Worm (Caenorhabditis elegans) whole organism, late embryonic: ENCODE results near the gene ZK593.3.
A peak's percentile ranks its signal among the peaks of the same experiment; 100 is the strongest.

Experiments
- C08G9.2 ChIP-seq: sonication (generic microtip); optimal IDR thresholded peaks from 2 replicates; lab custom pipeline; 2016; ENCODE audit warnings: mild to moderate bottlenecking, missing genetic modification characterization, moderate library complexity, missing compliant biosample characterization
- C38D4.7 ChIP-seq: fragments of 200-800 bp; sonication (Bioruptor generic); optimal IDR thresholded peaks from 2 replicates; lab custom pipeline; 2018; ENCODE audit warnings: mild to moderate bottlenecking, missing genetic modification characterization, moderate library complexity, missing compliant biosample characterization
- F13H6.1 ChIP-seq: sonication (generic microtip); optimal IDR thresholded peaks from 2 replicates; lab custom pipeline; 2016; ENCODE audit warnings: missing genetic modification characterization, missing compliant biosample characterization
- K02D7.2 ChIP-seq: sonication (generic microtip); optimal IDR thresholded peaks from 2 replicates; lab custom pipeline; 2017; ENCODE audit warnings: mild to moderate bottlenecking, missing genetic modification characterization, missing compliant biosample characterization
- K09A11.1 ChIP-seq: sonication (generic microtip); optimal IDR thresholded peaks from 2 replicates; lab custom pipeline; 2017; ENCODE audit warnings: antibody characterized with exemption, mild to moderate bottlenecking, missing genetic modification characterization, missing compliant biosample characterization; ENCODE audit not compliant: insufficient read depth
- Y22D7AL.16 ChIP-seq: sonication (generic microtip); optimal IDR thresholded peaks from 2 replicates; lab custom pipeline; 2016; ENCODE audit warnings: missing genetic modification characterization, missing compliant biosample characterization
- ahr-1 ChIP-seq: sonication (generic microtip); optimal IDR thresholded peaks from 2 replicates; lab custom pipeline; 2016; ENCODE audit warnings: missing genetic modification characterization, missing compliant biosample characterization
- ceh-14 ChIP-seq: sonication (generic microtip); optimal IDR thresholded peaks from 2 replicates; lab custom pipeline; 2016; ENCODE audit warnings: missing genotype, missing genetic modification characterization, missing compliant biosample characterization
- ceh-19 ChIP-seq: fragments of 200-800 bp; sonication (Bioruptor generic); optimal IDR thresholded peaks from 2 replicates; lab custom pipeline; 2018; ENCODE audit warnings: mild to moderate bottlenecking, missing genetic modification characterization, missing compliant biosample characterization
- ceh-22 ChIP-seq: sonication (generic microtip); optimal IDR thresholded peaks from 2 replicates; lab custom pipeline; 2017; ENCODE audit warnings: missing biosample characterization, missing genetic modification characterization
- ceh-24 ChIP-seq: sonication (generic microtip); optimal IDR thresholded peaks from 2 replicates; lab custom pipeline; 2016; ENCODE audit warnings: mild to moderate bottlenecking, missing genetic modification characterization, missing compliant biosample characterization
- ceh-30 ChIP-seq: fragments of 150-350 bp; optimal IDR thresholded peaks from 2 replicates; lab custom pipeline; 2014; ENCODE audit warnings: missing biosample characterization, missing genetic modification characterization
- ceh-31 ChIP-seq: sonication (generic microtip); optimal IDR thresholded peaks from 2 replicates; lab custom pipeline; 2016; ENCODE audit warnings: missing genetic modification characterization, missing compliant biosample characterization
- ceh-34 ChIP-seq: sonication (generic microtip); optimal IDR thresholded peaks from 2 replicates; lab custom pipeline; 2016; ENCODE audit warnings: mild to moderate bottlenecking, missing genetic modification characterization, missing compliant biosample characterization
- ceh-45 ChIP-seq: fragments of 200-800 bp; sonication (Bioruptor generic); IDR thresholded peaks from 2 replicates; pipeline ENCODE4 v1.3.6; 2022; ENCODE audit warnings: missing genetic modification reagents, missing genetic modification characterization, missing compliant biosample characterization
- ceh-48 ChIP-seq: sonication (generic microtip); optimal IDR thresholded peaks from 2 replicates; lab custom pipeline; 2016; ENCODE audit warnings: missing genetic modification characterization, inconsistent platforms, missing compliant biosample characterization
- ceh-6 ChIP-seq: fragments of 200-800 bp; sonication (Bioruptor generic); optimal IDR thresholded peaks from 2 replicates; lab custom pipeline; 2018; ENCODE audit warnings: mild to moderate bottlenecking, missing genetic modification characterization, missing compliant biosample characterization
- che-1 ChIP-seq: sonication (generic microtip); optimal IDR thresholded peaks from 2 replicates; lab custom pipeline; 2016; ENCODE audit warnings: mild to moderate bottlenecking, missing genetic modification characterization, missing compliant biosample characterization
- dve-1 ChIP-seq: sonication (generic microtip); optimal IDR thresholded peaks from 2 replicates; lab custom pipeline; 2017; ENCODE audit warnings: antibody characterized with exemption, mild to moderate bottlenecking, missing genetic modification characterization, missing compliant biosample characterization
- elt-4 ChIP-seq: sonication (generic microtip); optimal IDR thresholded peaks from 2 replicates; lab custom pipeline; 2016; ENCODE audit warnings: missing genetic modification characterization, missing compliant biosample characterization
- ets-4 ChIP-seq: sonication (generic microtip); optimal IDR thresholded peaks from 2 replicates; lab custom pipeline; 2016; ENCODE audit warnings: missing genetic modification characterization, missing compliant biosample characterization
- eyg-1 ChIP-seq: sonication (generic microtip); optimal IDR thresholded peaks from 2 replicates; lab custom pipeline; 2016; ENCODE audit warnings: missing genotype, missing genetic modification characterization, missing compliant biosample characterization
- fkh-10 ChIP-seq: fragments of 150-350 bp; optimal IDR thresholded peaks from 2 replicates; lab custom pipeline; 2014; ENCODE audit warnings: missing biosample characterization, missing genetic modification reagents, missing genetic modification characterization
- fkh-6 ChIP-seq: sonication (generic microtip); optimal IDR thresholded peaks from 2 replicates; lab custom pipeline; 2016; ENCODE audit warnings: missing genetic modification characterization, missing compliant biosample characterization
- hlh-13 ChIP-seq: fragments of 200-800 bp; sonication (Bioruptor generic); optimal IDR thresholded peaks from 2 replicates; lab custom pipeline; 2018; ENCODE audit warnings: mild to moderate bottlenecking, missing genetic modification characterization, missing compliant biosample characterization
- hlh-15 ChIP-seq: sonication (generic microtip); optimal IDR thresholded peaks from 2 replicates; lab custom pipeline; 2016; ENCODE audit warnings: missing genetic modification characterization, missing compliant biosample characterization
- hlh-30 ChIP-seq: sonication (generic microtip); optimal IDR thresholded peaks from 2 replicates; lab custom pipeline; 2017; ENCODE audit warnings: antibody characterized with exemption, missing genetic modification characterization, missing compliant biosample characterization; ENCODE audit not compliant: insufficient read depth
- hlh-8 ChIP-seq: sonication (generic microtip); optimal IDR thresholded peaks from 2 replicates; lab custom pipeline; 2016; ENCODE audit warnings: missing genotype, missing genetic modification characterization, missing compliant biosample characterization
- lim-6 ChIP-seq: sonication (generic microtip); optimal IDR thresholded peaks from 2 replicates; lab custom pipeline; 2016; ENCODE audit warnings: missing genetic modification characterization, missing compliant biosample characterization
- madf-2 ChIP-seq: sonication (generic microtip); optimal IDR thresholded peaks from 2 replicates; lab custom pipeline; 2017; ENCODE audit warnings: missing genetic modification characterization, missing compliant biosample characterization
- mec-3 ChIP-seq: sonication (generic microtip); optimal IDR thresholded peaks from 2 replicates; lab custom pipeline; 2016; ENCODE audit warnings: borderline replicate concordance, missing genetic modification characterization, missing compliant biosample characterization
- nfya-1 ChIP-seq: sonication (generic microtip); optimal IDR thresholded peaks from 2 replicates; lab custom pipeline; 2017; ENCODE audit warnings: missing genetic modification characterization, mild to moderate bottlenecking, missing compliant biosample characterization, antibody characterized with exemption, moderate library complexity
- npax-4 ChIP-seq: sonication (generic microtip); optimal IDR thresholded peaks from 2 replicates; lab custom pipeline; 2016; ENCODE audit warnings: missing genetic modification characterization, missing compliant biosample characterization
- odd-2 ChIP-seq: sonication (generic microtip); optimal IDR thresholded peaks from 2 replicates; lab custom pipeline; 2017; ENCODE audit warnings: antibody characterized with exemption, mild to moderate bottlenecking, missing genetic modification characterization, missing compliant biosample characterization
- pag-3 ChIP-seq: sonication (generic microtip); optimal IDR thresholded peaks from 2 replicates; lab custom pipeline; 2016; ENCODE audit warnings: missing compliant biosample characterization, missing genetic modification characterization, borderline replicate concordance
- pat-9 ChIP-seq: fragments of 200-800 bp; sonication (Bioruptor generic); optimal IDR thresholded peaks from 2 replicates; lab custom pipeline; 2018; ENCODE audit warnings: mild to moderate bottlenecking, missing genetic modification characterization, moderate library complexity, missing compliant biosample characterization
- pha-4 ChIP-seq: fragments of 150-350 bp; optimal IDR thresholded peaks from 2 replicates; lab custom pipeline; 2018; ENCODE audit warnings: missing biosample characterization, missing genetic modification reagents, missing genetic modification characterization
- pqm-1 ChIP-seq: sonication (generic microtip); optimal IDR thresholded peaks from 2 replicates; lab custom pipeline; 2016; ENCODE audit warnings: missing genetic modification characterization, missing compliant biosample characterization
- pros-1 ChIP-seq: fragments of 150-350 bp; optimal IDR thresholded peaks from 2 replicates; lab custom pipeline; 2014; ENCODE audit warnings: missing biosample characterization, missing genetic modification reagents, missing genetic modification characterization
- rnt-1 ChIP-seq: sonication (generic microtip); optimal IDR thresholded peaks from 2 replicates; lab custom pipeline; 2016; ENCODE audit warnings: missing genetic modification characterization, missing compliant biosample characterization
- sox-2 ChIP-seq: fragments of 200-800 bp; sonication (Bioruptor generic); IDR thresholded peaks from 2 replicates; pipeline ENCODE4 v1.3.6; 2022; ENCODE audit warnings: missing genetic modification reagents, missing genetic modification characterization, missing compliant biosample characterization
- tbx-7 ChIP-seq: sonication (generic microtip); optimal IDR thresholded peaks from 2 replicates; lab custom pipeline; 2016; ENCODE audit warnings: missing genotype, missing genetic modification characterization, missing compliant biosample characterization
- ttx-3 ChIP-seq: sonication (generic microtip); optimal IDR thresholded peaks from 2 replicates; lab custom pipeline; 2016; ENCODE audit warnings: missing genetic modification reagents, missing genetic modification characterization, missing compliant biosample characterization
- unc-55 ChIP-seq: sonication (generic microtip); optimal IDR thresholded peaks from 2 replicates; lab custom pipeline; 2017; ENCODE audit warnings: missing biosample characterization, missing genetic modification reagents, missing genetic modification characterization
- unc-86 ChIP-seq: sonication (generic microtip); optimal IDR thresholded peaks from 2 replicates; lab custom pipeline; 2016; ENCODE audit warnings: missing genetic modification characterization, missing compliant biosample characterization
- ztf-16 ChIP-seq: sonication (generic microtip); optimal IDR thresholded peaks from 2 replicates; lab custom pipeline; 2017; ENCODE audit warnings: missing genetic modification characterization, missing compliant biosample characterization

The ZK593.3 gene

ce11 chrIV:10909708-10910107 is 5.8 kb upstream of the ZK593.3 start, which contains the start of gene pyk-2:
TSS of gene pyk-2 (plus strand) at chrIV:10909913.
- TF ChIP-seq unc-86 (tag; lab: Kevin White, UChicago) (no peak), C08G9.2 (no peak), K09A11.1 (tag; lab: Kevin White, UChicago) (no peak), C38D4.7 (GFP tag; lab: Kevin White, UChicago) (no peak), ceh-48 (tag; lab: Kevin White, UChicago) (no peak), pros-1 (no peak)
- TF ChIP-seq, all 69 proteins: peak for 0

- TF ChIP-seq odd-2 (tag; lab: Kevin White, UChicago) (no peak), ceh-6 (GFP tag; lab: Kevin White, UChicago) (no peak), pat-9 (tag; lab: Kevin White, UChicago) (no peak), eyg-1 (tag; lab: Kevin White, UChicago) (no peak), ets-4 (tag; lab: Kevin White, UChicago) (no peak), ceh-14 (no peak), ceh-30 (tag; lab: Kevin White, UChicago) (no peak)
Measured at ce11 chrIV:10913081-10913480, 2.4 kb upstream of the ZK593.3 start, which contains the start of gene ZK593.2. TSS of gene ZK593.2 (plus strand) at chrIV:10913381.

ce11 chrIV:10916134-10916533 is 646 bp downstream of the ZK593.3 start:
- TF ChIP-seq pqm-1 (tag; lab: Kevin White, UChicago): no peak
- TF ChIP-seq ttx-3 (tag; lab: Kevin White, UChicago): no peak
- no peak for TF ChIP-seq mec-3 (tag; lab: Kevin White, UChicago)

ce11 chrIV:10918877-10919560 is 3.5 kb downstream of the ZK593.3 start:
- TF ChIP-seq rnt-1 (tag; lab: Kevin White, UChicago) (peak; percentile 2), sox-2 (GFP tag; lab: Robert Waterston, UW) (no peak), hlh-30 (tag; lab: Kevin White, UChicago) (peak; percentile 80), F13H6.1 (tag; lab: Kevin White, UChicago) (peak; percentile 6), madf-2 (tag; lab: Kevin White, UChicago) (no peak), elt-4 (no peak), ceh-22 (tag; lab: Kevin White, UChicago) (no peak), fkh-6 (tag; lab: Kevin White, UChicago) (no peak), hlh-8 (tag; lab: Kevin White, UChicago) (no peak), K02D7.2 (tag; lab: Kevin White, UChicago) (no peak), ceh-31 (tag; lab: Kevin White, UChicago) (peak; percentile 80), ahr-1 (tag; lab: Kevin White, UChicago) (no peak), Y22D7AL.16 (no peak), C38D4.7 (GFP tag; lab: Kevin White, UChicago) (no peak), nfya-1 (peak; percentile 69), ztf-16 (tag; lab: Kevin White, UChicago) (no peak), pha-4 (no peak), hlh-15 (tag; lab: Kevin White, UChicago) (no peak), K09A11.1 (tag; lab: Kevin White, UChicago) (no peak), ets-4 (tag; lab: Kevin White, UChicago) (no peak), ceh-34 (peak; percentile 66), pag-3 (tag; lab: Kevin White, UChicago) (no peak), ceh-14 (no peak), dve-1 (tag; lab: Kevin White, UChicago) (no peak), unc-55 (GFP tag; lab: Kevin White, UChicago) (peak; percentile 72), hlh-13 (GFP tag; lab: Kevin White, UChicago) (no peak), ceh-19 (GFP tag; lab: Kevin White, UChicago) (peak; percentile 10), fkh-10 (GFP tag; lab: Kevin White, UChicago) (no peak), npax-4 (no peak), che-1 (no peak), ceh-45 (GFP tag; lab: Robert Waterston, UW) (no peak), lim-6 (no peak), tbx-7 (tag; lab: Kevin White, UChicago) (no peak), ceh-24 (tag; lab: Kevin White, UChicago) (no peak)
